Worm (Caenorhabditis elegans): Measurements from ENCODE around the gene F42A10.7.

DNA sequence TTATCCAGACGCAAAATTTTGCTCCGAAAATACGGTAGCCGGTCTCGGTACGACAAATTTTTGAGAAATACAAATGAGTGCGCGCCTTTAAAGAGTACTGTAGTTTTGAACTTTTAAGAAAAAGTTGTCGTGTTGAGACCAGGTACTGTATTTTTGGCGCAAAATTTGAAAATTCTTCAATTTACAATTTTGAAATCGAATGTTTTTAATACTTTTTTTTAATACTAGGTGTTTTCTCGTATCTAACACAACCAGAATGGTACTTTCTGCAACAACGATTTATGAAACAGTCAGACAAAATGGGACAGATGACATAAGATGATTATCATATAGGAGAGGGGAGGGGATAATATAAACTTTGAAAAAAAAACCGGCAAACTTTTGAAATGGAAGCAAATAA is 17.2 kb upstream of the F42A10.7 start:
- TF ChIP-seq xnd-1 (tag; optimal IDR thresholded peaks at IDR 0.05) (no peak), snpc-4 (GFP tag; optimal IDR thresholded peaks at IDR 0.05) (no peak), snpc-4 (tag; optimal IDR thresholded peaks at IDR 0.05) (no peak), nhr-80 (tag; optimal IDR thresholded peaks at IDR 0.05) (no peak), aptf-3 (GFP tag; IDR thresholded peaks at IDR 0.05) (no peak), B0019.2 (GFP tag; conservative IDR thresholded peaks at IDR 0.05) (no peak), nfya-1 (tag; optimal IDR thresholded peaks at IDR 0.05; ENCODE audit: borderline replicate concordance, insufficient read depth) (no peak), F33H1.4 (GFP tag; IDR thresholded peaks at IDR 0.05) (no peak), hsf-1 (GFP tag; IDR thresholded peaks at IDR 0.05) (no peak), F37B4.10 (GFP tag; IDR thresholded peaks at IDR 0.05) (no peak), ama-1 (optimal IDR thresholded peaks at IDR 0.05) (no peak), ama-1 (GFP tag; optimal IDR thresholded peaks at IDR 0.05) (no peak), nhr-27 (tag; optimal IDR thresholded peaks at IDR 0.05) (no peak), athp-1 (tag; optimal IDR thresholded peaks at IDR 0.05) (no peak), dpff-1 (tag; optimal IDR thresholded peaks at IDR 0.05) (peak; percentile 27)

Data from whole organism, young adult.